Fruit fly (Drosophila melanogaster): Measurements from ENCODE around the gene CYLD.

CYLD gene

DNA sequence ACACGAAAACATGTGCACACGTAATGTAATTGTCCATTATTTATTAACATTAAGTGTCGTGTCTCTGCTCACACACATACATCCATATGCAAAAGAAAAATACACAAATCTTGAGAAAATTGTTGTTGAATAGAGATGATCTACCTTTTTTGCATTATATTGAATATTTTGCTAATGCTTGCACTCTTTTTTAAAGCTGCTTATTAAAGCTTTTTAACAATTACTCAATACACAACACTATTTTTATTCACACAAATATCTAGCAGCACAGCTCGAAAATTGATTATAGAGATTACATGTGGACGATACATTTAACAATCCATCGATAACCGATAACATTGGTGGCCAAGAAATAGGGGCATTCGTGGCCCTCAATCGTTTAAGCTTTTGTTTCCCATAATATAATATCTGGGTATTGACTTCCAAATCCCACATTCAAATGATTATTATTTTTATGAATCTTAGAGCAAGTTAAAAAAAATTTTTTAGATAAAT, 7.5 kb downstream of the CYLD start, which contains the start of gene Ufd4 (continued):
- no peak for TF ChIP-seq Sin3A (optimal IDR thresholded peaks at IDR 0.05)
- peak; percentile 30 for TF ChIP-seq Hr3 (GFP tag; optimal IDR thresholded peaks at IDR 0.05)
- TF ChIP-seq jumu (GFP tag; optimal IDR thresholded peaks at IDR 0.05) = peak; percentile 36
- no peak for TF ChIP-seq sna (GFP tag; IDR thresholded peaks at IDR 0.05; ENCODE audit: partially characterized antibody)
- no peak for TF ChIP-seq Kr (GFP tag; optimal IDR thresholded peaks at IDR 0.05)
- peak; percentile 67 for TF ChIP-seq CG30403 (GFP tag; optimal IDR thresholded peaks at IDR 0.05)
- no peak for TF ChIP-seq CG17186 (GFP tag; optimal IDR thresholded peaks at IDR 0.05)
- no peak for TF ChIP-seq yki (optimal IDR thresholded peaks at IDR 0.05)
- no peak for TF ChIP-seq gem (tag; optimal IDR thresholded peaks at IDR 0.05)
- TF ChIP-seq Mrtf (GFP tag; IDR thresholded peaks at IDR 0.05) = no peak; the same call in 2 of the 3 replicates
- TF ChIP-seq ham (GFP tag; IDR thresholded peaks at IDR 0.05) = no peak
- peak; percentile 16 for TF ChIP-seq Dp (GFP tag; optimal IDR thresholded peaks at IDR 0.05)
- TF ChIP-seq CG6654 (GFP tag; optimal IDR thresholded peaks at IDR 0.05) = no peak
- TF ChIP-seq CG12104 (GFP tag; optimal IDR thresholded peaks at IDR 0.05) = peak; percentile 61
- no peak for TF ChIP-seq Doc2 (GFP tag; IDR thresholded peaks at IDR 0.05)
- no peak for TF ChIP-seq Vsx1 (GFP tag; optimal IDR thresholded peaks at IDR 0.05)
- no peak for TF ChIP-seq gsb (GFP tag; IDR thresholded peaks at IDR 0.05)
- TF ChIP-seq CG1602 (GFP tag; optimal IDR thresholded peaks at IDR 0.05) = peak; percentile 46
- no peak for TF ChIP-seq Deaf1 (tag; optimal IDR thresholded peaks at IDR 0.05)
- no peak for TF ChIP-seq CG6854 (GFP tag; optimal IDR thresholded peaks at IDR 0.05)
- TF ChIP-seq tio (GFP tag; optimal IDR thresholded peaks at IDR 0.05) = no peak
- TF ChIP-seq CG18619 (GFP tag; optimal IDR thresholded peaks at IDR 0.05) = peak; percentile 19
- TF ChIP-seq CG34224 (GFP tag; IDR thresholded peaks at IDR 0.05; ENCODE audit: partially characterized antibody) = peak; percentile 17; the same call in 1 of the 3 replicates
- TF ChIP-seq Gug (GFP tag; IDR thresholded peaks at IDR 0.05) = no peak
- no peak for TF ChIP-seq prd (optimal IDR thresholded peaks at IDR 0.05)
- peak; percentile 75; the same call in 2 of the 3 replicates for TF ChIP-seq prd (GFP tag; IDR thresholded peaks at IDR 0.05)
- no peak for TF ChIP-seq CG10543 (GFP tag; optimal IDR thresholded peaks at IDR 0.05)
- TF ChIP-seq Opbp (GFP tag; IDR thresholded peaks at IDR 0.05; ENCODE audit: partially characterized antibody) = no peak; the same call in 2 of the 3 replicates
- TF ChIP-seq aop (GFP tag; IDR thresholded peaks at IDR 0.05) = no peak
- TF ChIP-seq Asciz (GFP tag; optimal IDR thresholded peaks at IDR 0.05) = no peak
- TF ChIP-seq CG6689 (GFP tag; IDR thresholded peaks at IDR 0.05) = peak; percentile 75; the same call in 1 of the 2 replicates
- TF ChIP-seq CG6683 (GFP tag; optimal IDR thresholded peaks at IDR 0.05) = peak; percentile 24
- TF ChIP-seq fru (optimal IDR thresholded peaks at IDR 0.05) = no peak
- TF ChIP-seq tap (tag; optimal IDR thresholded peaks at IDR 0.05) = no peak
- TF ChIP-seq unc-4 (GFP tag; IDR thresholded peaks at IDR 0.05; ENCODE audit: partially characterized antibody) = no peak; the same call in 1 of the 2 replicates
- TF ChIP-seq CG3163 (GFP tag; optimal IDR thresholded peaks at IDR 0.05) = peak; percentile 34
- TF ChIP-seq CG15479 (GFP tag; optimal IDR thresholded peaks at IDR 0.05) = no peak
- peak; percentile 75; the same call in 2 of the 3 replicates for TF ChIP-seq zfh1 (GFP tag; IDR thresholded peaks at IDR 0.05)
- TF ChIP-seq eyg (GFP tag; optimal IDR thresholded peaks at IDR 0.05) = peak; percentile 23
- TF ChIP-seq CG32532 (GFP tag; IDR thresholded peaks at IDR 0.05) = no peak; the same call in 1 of the 2 replicates
- TF ChIP-seq CG12744 (GFP tag; optimal IDR thresholded peaks at IDR 0.05) = peak; percentile 61
- peak; percentile 72 for TF ChIP-seq chn (GFP tag; optimal IDR thresholded peaks at IDR 0.05)
- peak; percentile 14 for TF ChIP-seq CG8089 (GFP tag; optimal IDR thresholded peaks at IDR 0.05)
- TF ChIP-seq org-1 (GFP tag; optimal IDR thresholded peaks at IDR 0.05) = peak; percentile 1
- no peak for TF ChIP-seq NFAT (GFP tag; IDR thresholded peaks at IDR 0.05)
- peak; percentile 53 for TF ChIP-seq exex (tag; optimal IDR thresholded peaks at IDR 0.05)
- no peak for TF ChIP-seq D19B (GFP tag; optimal IDR thresholded peaks at IDR 0.05)
- TF ChIP-seq Mad (GFP tag; optimal IDR thresholded peaks at IDR 0.05) = peak; percentile 13
- TF ChIP-seq CG10654 (GFP tag; optimal IDR thresholded peaks at IDR 0.05) = peak; percentile 27
- TF ChIP-seq CG33213 (GFP tag; optimal IDR thresholded peaks at IDR 0.05) = no peak
- peak; percentile 56 for TF ChIP-seq gcm2 (GFP tag; optimal IDR thresholded peaks at IDR 0.05)
- TF ChIP-seq sug (tag; optimal IDR thresholded peaks at IDR 0.05) = no peak
